Worm (Caenorhabditis elegans) whole organism, L3 larva: ENCODE results near the gene ckb-2.

Experiments
- R02D3.7 ChIP-seq: fragments of 150-350 bp; optimal IDR thresholded peaks from 2 replicates; lab custom pipeline; 2014; ENCODE audit warnings: missing biosample characterization, missing genetic modification characterization
- fkh-2 ChIP-seq: fragments of 150-350 bp; optimal IDR thresholded peaks from 2 replicates; lab custom pipeline; 2014; ENCODE audit warnings: missing biosample characterization, missing genetic modification reagents, missing genetic modification characterization
- fos-1 ChIP-seq: fragments of 150-350 bp; optimal IDR thresholded peaks from 2 replicates; lab custom pipeline; 2014; ENCODE audit warnings: missing biosample characterization, missing genetic modification characterization
- mdl-1 ChIP-seq: fragments of 150-350 bp; optimal IDR thresholded peaks from 2 replicates; lab custom pipeline; 2014; ENCODE audit warnings: missing biosample characterization, missing genetic modification characterization
- nhr-237 ChIP-seq: fragments of 150-350 bp; optimal IDR thresholded peaks from 2 replicates; lab custom pipeline; 2014; ENCODE audit warnings: missing biosample characterization, missing genetic modification characterization
- nhr-67 ChIP-seq: fragments of 150-350 bp; optimal IDR thresholded peaks from 2 replicates; lab custom pipeline; 2014; ENCODE audit warnings: missing biosample characterization, missing genetic modification characterization
- unc-62 ChIP-seq: fragments of 150-350 bp; sonication (generic microtip); optimal IDR thresholded peaks from 4 replicates; lab custom pipeline; 2014; ENCODE audit warnings: missing biosample characterization, missing genetic modification reagents, missing genetic modification characterization
- ztf-11 ChIP-seq: fragments of 150-350 bp; optimal IDR thresholded peaks from 2 replicates; lab custom pipeline; 2014; ENCODE audit warnings: missing biosample characterization, missing genetic modification characterization

DNA sequence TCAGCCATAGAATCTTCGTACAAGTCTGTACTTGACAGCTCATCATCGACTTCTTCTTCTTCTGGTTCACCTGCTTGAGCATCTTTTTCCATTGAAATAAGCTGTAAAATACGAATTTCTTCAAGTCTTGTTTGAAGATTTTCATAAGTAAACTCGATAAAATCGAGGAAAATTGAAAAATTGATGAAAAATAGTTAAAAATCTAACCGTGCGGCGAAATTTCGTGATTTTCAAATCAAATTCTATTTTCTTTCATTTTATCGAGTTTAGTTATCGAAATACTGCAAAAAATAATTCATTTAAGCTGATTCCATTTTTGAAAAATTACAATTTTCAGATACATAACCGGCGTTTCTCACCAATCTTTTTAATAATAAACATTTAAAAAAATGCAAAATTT is 47.4 kb downstream of the ckb-2 start, which contains the start of gene R07E5.11:
- no peak for TF ChIP-seq ztf-11 (tag; lab: Kevin White, UChicago)
- TF ChIP-seq fkh-2 (tag; lab: Kevin White, UChicago) = no peak
- no peak for TF ChIP-seq R02D3.7
- no peak for TF ChIP-seq mdl-1
- TF ChIP-seq unc-62 (GFP tag; lab: Kevin White, UChicago) = no peak
- TF ChIP-seq nhr-67 (tag; lab: Kevin White, UChicago) = no peak
- no peak for TF ChIP-seq fos-1 (tag; lab: Kevin White, UChicago)
- TF ChIP-seq nhr-237 (tag; lab: Kevin White, UChicago) = no peak
